Fruit fly (Drosophila melanogaster): ENCODE data around the gene LpR2.

- no peak for TF ChIP-seq woc (GFP tag; optimal IDR thresholded peaks at IDR 0.05)
- peak; percentile 51 for TF ChIP-seq CrebA (GFP tag; optimal IDR thresholded peaks at IDR 0.05; ENCODE audit: borderline replicate concordance)
- TF ChIP-seq Dfd (GFP tag; optimal IDR thresholded peaks at IDR 0.05): no peak
- no peak for TF ChIP-seq dsf (GFP tag; optimal IDR thresholded peaks at IDR 0.05; ENCODE audit: borderline replicate concordance)
- TF ChIP-seq fru (GFP tag; optimal IDR thresholded peaks at IDR 0.05): no peak
- TF ChIP-seq dl (GFP tag; optimal IDR thresholded peaks at IDR 0.05; ENCODE audit: insufficient read depth in 1 of 2, partially characterized antibody in 2 of 2): peak; percentile 27 to 83
- TF ChIP-seq dmrt93B (GFP tag; optimal IDR thresholded peaks at IDR 0.05): no peak
- no peak for TF ChIP-seq pan (optimal IDR thresholded peaks at IDR 0.05)
- TF ChIP-seq sv (GFP tag; optimal IDR thresholded peaks at IDR 0.05): no peak
- peak; percentile 46 for TF ChIP-seq psq (GFP tag; optimal IDR thresholded peaks at IDR 0.05)
- no peak for TF ChIP-seq Hr83 (GFP tag; optimal IDR thresholded peaks at IDR 0.05; ENCODE audit: poor library complexity, severe bottlenecking)
Measured at dm6 chr3R:25740348-25740751, at the start of gene LpR2.
